Fruit fly (Drosophila melanogaster): ENCODE measurements around the gene Vha26.

The Vha26 gene

dm6 chr3R:5624115-5624878 lies 32.7 kb downstream of the Vha26 start, which contains the start of the genes Dph4, Spec2 and RpL13A (continued):
- peak; percentile 52 for TF ChIP-seq Tbp (GFP tag; optimal IDR thresholded peaks at IDR 0.05)
- TF ChIP-seq Side (GFP tag; optimal IDR thresholded peaks at IDR 0.05), result peak; percentile 96
- TF ChIP-seq tx (GFP tag; optimal IDR thresholded peaks at IDR 0.05), result peak; percentile 52
- peak; percentile 97 for TF ChIP-seq CG4328 (GFP tag; optimal IDR thresholded peaks at IDR 0.05)
- TF ChIP-seq Lhr (GFP tag; optimal IDR thresholded peaks at IDR 0.05), result peak; percentile 97
- peak; percentile 87 for TF ChIP-seq Hsf (GFP tag; optimal IDR thresholded peaks at IDR 0.05)
- no peak for TF ChIP-seq pan (optimal IDR thresholded peaks at IDR 0.05)
- no peak for TF ChIP-seq pan (GFP tag; optimal IDR thresholded peaks at IDR 0.05 in 1 of 2, IDR thresholded peaks at IDR 0.05 in 1 of 2)
- no peak for TF ChIP-seq CG16779 (GFP tag; IDR thresholded peaks at IDR 0.05)
- no peak for TF ChIP-seq CG9932 (GFP tag; IDR thresholded peaks at IDR 0.05)
- TF ChIP-seq ranshi (GFP tag; IDR thresholded peaks at IDR 0.05), result no peak
- TF ChIP-seq Bdp1 (GFP tag; optimal IDR thresholded peaks at IDR 0.05), result peak; percentile 88
- TF ChIP-seq HLHmδ (GFP tag; optimal IDR thresholded peaks at IDR 0.05), result peak; percentile 100
- no peak for TF ChIP-seq CG17361 (GFP tag; IDR thresholded peaks at IDR 0.05)
- no peak for TF ChIP-seq lov (optimal IDR thresholded peaks at IDR 0.05)
- no peak for TF ChIP-seq lov (GFP tag; IDR thresholded peaks at IDR 0.05)
- no peak for TF ChIP-seq danr (GFP tag; IDR thresholded peaks at IDR 0.05)
- peak; percentile 88 for TF ChIP-seq CG17359 (tag; optimal IDR thresholded peaks at IDR 0.05)
- peak; percentile 97 for TF ChIP-seq CG9727 (GFP tag; optimal IDR thresholded peaks at IDR 0.05)
- peak; percentile 91 for TF ChIP-seq CG18764 (GFP tag; optimal IDR thresholded peaks at IDR 0.05)
- TF ChIP-seq CG8944 (GFP tag; optimal IDR thresholded peaks at IDR 0.05), result peak; percentile 78
- peak; percentile 89 for TF ChIP-seq scrt (GFP tag; optimal IDR thresholded peaks at IDR 0.05)
- peak; percentile 98 for TF ChIP-seq pzg (GFP tag; optimal IDR thresholded peaks at IDR 0.05)
- peak; percentile 92 for TF ChIP-seq CG9876 (GFP tag; optimal IDR thresholded peaks at IDR 0.05)
- peak; percentile 77 for TF ChIP-seq zfh2 (GFP tag; optimal IDR thresholded peaks at IDR 0.05)
- peak; percentile 81 for TF ChIP-seq Dek (tag; optimal IDR thresholded peaks at IDR 0.05)
- TF ChIP-seq al (GFP tag; IDR thresholded peaks at IDR 0.05), result no peak
- peak; percentile 93 for TF ChIP-seq ATbp (GFP tag; optimal IDR thresholded peaks at IDR 0.05)
- peak; percentile 83 for TF ChIP-seq Nf-YC (tag; optimal IDR thresholded peaks at IDR 0.05)
- peak; percentile 80 for TF ChIP-seq oc (tag; optimal IDR thresholded peaks at IDR 0.05)
- no peak for TF ChIP-seq rib (GFP tag; IDR thresholded peaks at IDR 0.05)
- TF ChIP-seq CG1602 (GFP tag; optimal IDR thresholded peaks at IDR 0.05), result peak; percentile 77
- no peak for TF ChIP-seq Trl (optimal IDR thresholded peaks at IDR 0.05)
- TF ChIP-seq Trl (GFP tag; optimal IDR thresholded peaks at IDR 0.05), result peak; percentile 94
- peak; percentile 73 for TF ChIP-seq Hr3 (GFP tag; optimal IDR thresholded peaks at IDR 0.05)
- no peak for TF ChIP-seq CG6791 (GFP tag; IDR thresholded peaks at IDR 0.05; ENCODE audit: partially characterized antibody)
- peak; percentile 72 for TF ChIP-seq gfzf (GFP tag; optimal IDR thresholded peaks at IDR 0.05)
- TF ChIP-seq CG9817 (tag; optimal IDR thresholded peaks at IDR 0.05), result peak; percentile 90

dm6 chr3R:5627552-5627951 lies 36.0 kb downstream of the Vha26 start, which contains the start of gene CG31551:
Gene CG31551, plus strand, starts transcription at chr3R:5627852.
- TF ChIP-seq CG17568 (GFP tag; optimal IDR thresholded peaks at IDR 0.05), result no peak
- TF ChIP-seq mam (GFP tag; optimal IDR thresholded peaks at IDR 0.05), result no peak
- TF ChIP-seq bcd (GFP tag; optimal IDR thresholded peaks at IDR 0.05), result no peak
- TF ChIP-seq CG15514 (GFP tag; optimal IDR thresholded peaks at IDR 0.05), result no peak
- TF ChIP-seq Hmx (GFP tag; optimal IDR thresholded peaks at IDR 0.05), result no peak
- no peak for TF ChIP-seq cato (GFP tag; optimal IDR thresholded peaks at IDR 0.05; ENCODE audit: borderline replicate concordance)
- TF ChIP-seq inv (GFP tag; IDR thresholded peaks at IDR 0.05; ENCODE audit: partially characterized antibody), result no peak
- no peak for TF ChIP-seq CG3407 (GFP tag; optimal IDR thresholded peaks at IDR 0.05)
- no peak for TF ChIP-seq PHDP (tag; optimal IDR thresholded peaks at IDR 0.05)
- no peak for TF ChIP-seq CG9727 (GFP tag; optimal IDR thresholded peaks at IDR 0.05)
- TF ChIP-seq Opbp (GFP tag; IDR thresholded peaks at IDR 0.05; ENCODE audit: partially characterized antibody), result no peak
- no peak for TF ChIP-seq CG8290 (GFP tag; optimal IDR thresholded peaks at IDR 0.05)
- TF ChIP-seq CG8290 (tag; optimal IDR thresholded peaks at IDR 0.05), result no peak
- no peak for TF ChIP-seq wdn (GFP tag; IDR thresholded peaks at IDR 0.05)
- TF ChIP-seq ap (GFP tag; IDR thresholded peaks at IDR 0.05), result no peak
- no peak for TF ChIP-seq Med (GFP tag)

All from whole organism, embryonic.